Fruit fly (Drosophila melanogaster) whole organism, embryonic: ENCODE results near the gene MTF-1.
A peak's percentile ranks its signal among the peaks of the same experiment; 100 is the strongest.

ENCODE experiments used
- Adf1 ChIP-seq: fragments of 200-800 bp; sonication (Bioruptor generic); IDR thresholded peaks from 2 replicates; pipeline ENCODE4 v1.3.6; 2022; ENCODE audit warnings: missing biosample characterization, missing genetic modification characterization
- Atf6 ChIP-seq: fragments of 200-800 bp; sonication (Bioruptor generic); IDR thresholded peaks from 2 replicates; pipeline ENCODE4 v1.3.6; 2022; ENCODE audit warnings: missing biosample characterization, missing genetic modification characterization
- B-H1 ChIP-seq: fragments of 200-800 bp; sonication (Bioruptor generic); IDR thresholded peaks from 3 replicates; pipeline ENCODE4 v1.3.6; 2022; ENCODE audit warnings: missing biosample characterization, missing genetic modification characterization
- CG10321 ChIP-seq: fragments of 200-800 bp; sonication (Bioruptor generic); IDR thresholded peaks from 2 replicates; pipeline ENCODE4 v1.3.6; 2022; ENCODE audit warnings: missing biosample characterization, missing genetic modification characterization
- CG11723 ChIP-seq: fragments of 200-800 bp; sonication (Bioruptor generic); optimal IDR thresholded peaks from 2 replicates; lab custom pipeline; 2017; ENCODE audit warnings: missing biosample characterization, mild to moderate bottlenecking, missing genetic modification characterization
- CG1233 ChIP-seq: fragments of 200-800 bp; sonication (Bioruptor generic); optimal IDR thresholded peaks from 4 replicates; lab custom pipeline; 2018; ENCODE audit warnings: missing biosample characterization, mild to moderate bottlenecking, missing genetic modification characterization
- CG12942 ChIP-seq: fragments of 200-800 bp; sonication (Bioruptor generic); optimal IDR thresholded peaks from 3 replicates; lab custom pipeline; 2016; ENCODE audit warnings: missing biosample characterization, missing genetic modification characterization
- CG13123 ChIP-seq: fragments of 200-800 bp; sonication (Bioruptor generic); optimal IDR thresholded peaks from 2 replicates; lab custom pipeline; 2016; ENCODE audit warnings: missing biosample characterization, missing genetic modification characterization
- CG13894 ChIP-seq: fragments of 200-800 bp; sonication (Bioruptor generic); optimal IDR thresholded peaks from 3 replicates; lab custom pipeline; 2018; ENCODE audit warnings: missing biosample characterization, mild to moderate bottlenecking, missing genetic modification characterization, moderate library complexity
- CG18599 ChIP-seq: fragments of 200-800 bp; sonication (Bioruptor generic); optimal IDR thresholded peaks from 3 replicates; lab custom pipeline; 2017; ENCODE audit warnings: missing biosample characterization, missing genetic modification characterization, mild to moderate bottlenecking, moderate library complexity, missing genetic modification reagents
- CG3163 ChIP-seq: fragments of 200-800 bp; sonication (Bioruptor generic); optimal IDR thresholded peaks from 3 replicates; lab custom pipeline; 2016; ENCODE audit warnings: missing biosample characterization, missing genetic modification characterization
- CG3281 ChIP-seq: fragments of 200-800 bp; sonication (Bioruptor generic); optimal IDR thresholded peaks from 3 replicates; lab custom pipeline; 2017; ENCODE audit warnings: missing biosample characterization, mild to moderate bottlenecking, missing genetic modification characterization
- CG4730 ChIP-seq: fragments of 200-800 bp; sonication (Bioruptor generic); IDR thresholded peaks from 2 replicates; pipeline ENCODE4 v1.3.6; 2022; ENCODE audit warnings: missing biosample characterization, missing genetic modification characterization
- CG5180 ChIP-seq: fragments of 200-800 bp; sonication (Bioruptor generic); optimal IDR thresholded peaks from 3 replicates; lab custom pipeline; 2017; ENCODE audit warnings: missing biosample characterization, missing genetic modification characterization, mild to moderate bottlenecking, moderate library complexity, missing genetic modification reagents
- CG6654 ChIP-seq: fragments of 200-800 bp; sonication (Bioruptor generic); optimal IDR thresholded peaks from 2 replicates; lab custom pipeline; 2017; ENCODE audit warnings: missing biosample characterization, mild to moderate bottlenecking, missing genetic modification characterization
- CG7839 ChIP-seq: fragments of 200-800 bp; sonication (Bioruptor generic); optimal IDR thresholded peaks from 3 replicates; lab custom pipeline; 2018; ENCODE audit warnings: missing biosample characterization, mild to moderate bottlenecking, missing genetic modification characterization, moderate library complexity
- CG8924 ChIP-seq: fragments of 200-800 bp; optimal IDR thresholded peaks from 3 replicates; lab custom pipeline; 2019; ENCODE audit warnings: missing biosample characterization, mild to moderate bottlenecking, missing genetic modification characterization, moderate library complexity
- Camta ChIP-seq: fragments of 200-800 bp; sonication (Bioruptor generic); optimal IDR thresholded peaks from 2 replicates; lab custom pipeline; 2016; ENCODE audit warnings: missing biosample characterization, missing genetic modification characterization
- Dref ChIP-seq: fragments of 200-800 bp; sonication (Bioruptor generic); IDR thresholded peaks from 2 replicates; pipeline ENCODE4 v1.3.6; 2022; ENCODE audit warnings: missing biosample characterization, missing genetic modification characterization
- Drgx ChIP-seq: fragments of 200-800 bp; sonication (Bioruptor generic); IDR thresholded peaks from 2 replicates; pipeline ENCODE4 v1.3.6; 2022; ENCODE audit warnings: missing biosample characterization, missing genetic modification characterization
- HHEX ChIP-seq: fragments of 200-800 bp; sonication (Bioruptor generic); optimal IDR thresholded peaks from 3 replicates; lab custom pipeline; 2017; ENCODE audit warnings: missing biosample characterization, mild to moderate bottlenecking, missing genetic modification characterization, missing genetic modification reagents
- Hmr ChIP-seq: fragments of 200-800 bp; sonication (Bioruptor generic); optimal IDR thresholded peaks from 3 replicates; lab custom pipeline; 2017; ENCODE audit warnings: mild to moderate bottlenecking, missing biosample characterization, missing genetic modification reagents, missing genetic modification characterization
- Hr78 ChIP-seq, 2 experiments: fragments of 200-800 bp in 1 of 2; fragments of >200 bp in 1 of 2; sonication (Bioruptor generic) in 1 of 2; optimal IDR thresholded peaks; 2 replicates each; lab custom pipeline; 2017 to 2019; ENCODE audit warnings: missing biosample characterization in 2 of 2, missing genetic modification characterization in 2 of 2, mild to moderate bottlenecking in 1 of 2, moderate library complexity in 1 of 2
- MTF-1 ChIP-seq: fragments of 200-800 bp; sonication (Bioruptor generic); optimal IDR thresholded peaks from 2 replicates; lab custom pipeline; 2018; ENCODE audit warnings: missing biosample characterization, mild to moderate bottlenecking, missing genetic modification characterization, borderline replicate concordance
- Mrtf ChIP-seq: fragments of 200-800 bp; sonication (Bioruptor generic); IDR thresholded peaks from 3 replicates; pipeline ENCODE4 v1.3.6; 2022; ENCODE audit warnings: missing biosample characterization, missing genetic modification characterization
- Sox102F ChIP-seq: fragments of 200-800 bp; sonication (Bioruptor generic); optimal IDR thresholded peaks from 2 replicates; lab custom pipeline; 2018; ENCODE audit warnings: missing biosample characterization, mild to moderate bottlenecking, missing genetic modification characterization, moderate library complexity
- Spps ChIP-seq: fragments of 200-800 bp; sonication (Bioruptor generic); optimal IDR thresholded peaks from 2 replicates; lab custom pipeline; 2018; ENCODE audit warnings: missing biosample characterization, mild to moderate bottlenecking, missing genetic modification characterization
- Sry-δ ChIP-seq: fragments of 200-800 bp; sonication (Bioruptor generic); optimal IDR thresholded peaks from 2 replicates; lab custom pipeline; 2016; ENCODE audit warnings: missing biosample characterization, missing genetic modification characterization
- al ChIP-seq: fragments of 200-800 bp; sonication (Bioruptor generic); IDR thresholded peaks from 2 replicates; pipeline ENCODE4 v1.3.6; 2022; ENCODE audit warnings: missing biosample characterization, missing genetic modification characterization
- br ChIP-seq: fragments of >200 bp; optimal IDR thresholded peaks from 2 replicates; lab custom pipeline; 2017
- cg ChIP-seq: fragments of 200-800 bp; sonication (Bioruptor generic); optimal IDR thresholded peaks from 3 replicates; lab custom pipeline; 2019; ENCODE audit warnings: missing biosample characterization, mild to moderate bottlenecking, missing genetic modification characterization, moderate library complexity
- crol ChIP-seq: fragments of 200-800 bp; sonication (Bioruptor generic); IDR thresholded peaks from 2 replicates; pipeline ENCODE4 v1.3.6; 2022; ENCODE audit warnings: missing biosample characterization, missing genetic modification characterization
- danr ChIP-seq: fragments of 200-800 bp; sonication (Bioruptor generic); IDR thresholded peaks from 2 replicates; pipeline ENCODE4 v1.3.6; 2022; ENCODE audit warnings: missing biosample characterization, missing genetic modification characterization
- dm ChIP-seq: fragments of 200-800 bp; sonication (Bioruptor generic); optimal IDR thresholded peaks from 3 replicates; lab custom pipeline; 2016; ENCODE audit warnings: missing biosample characterization, missing genetic modification characterization
- dmrt11E ChIP-seq: fragments of 200-800 bp; sonication (Bioruptor generic); optimal IDR thresholded peaks from 3 replicates; lab custom pipeline; 2018; ENCODE audit warnings: missing biosample characterization, mild to moderate bottlenecking, missing genetic modification characterization, moderate library complexity
- fd96Cb ChIP-seq: fragments of 200-800 bp; sonication (Bioruptor generic); optimal IDR thresholded peaks from 2 replicates; lab custom pipeline; 2018; ENCODE audit warnings: missing biosample characterization, mild to moderate bottlenecking, missing genetic modification characterization, moderate library complexity
- gce ChIP-seq: fragments of 200-800 bp; sonication (Bioruptor generic); IDR thresholded peaks from 3 replicates; pipeline ENCODE4 v1.3.6; 2022; ENCODE audit warnings: missing biosample characterization, missing genetic modification characterization
- hth ChIP-seq: fragments of >200 bp; optimal IDR thresholded peaks from 2 replicates; lab custom pipeline; 2017; ENCODE audit warnings: inconsistent platforms
- kah ChIP-seq: fragments of 200-800 bp; sonication (Bioruptor generic); optimal IDR thresholded peaks from 2 replicates; lab custom pipeline; 2018; ENCODE audit warnings: missing biosample characterization, mild to moderate bottlenecking, missing genetic modification characterization
- knrl ChIP-seq: fragments of 200-800 bp; sonication (Bioruptor generic); IDR thresholded peaks from 3 replicates; pipeline ENCODE4 v1.3.6; 2022; ENCODE audit warnings: missing biosample characterization, missing genetic modification characterization; ENCODE audit not compliant: partially characterized antibody
- lmd ChIP-seq: fragments of 200-800 bp; sonication (Bioruptor generic); IDR thresholded peaks from 2 replicates; pipeline ENCODE4 v1.3.6; 2022; ENCODE audit warnings: missing biosample characterization, missing genetic modification characterization
- pnt ChIP-seq: fragments of 200-800 bp; sonication (Bioruptor generic); optimal IDR thresholded peaks from 3 replicates; lab custom pipeline; 2016; ENCODE audit warnings: missing biosample characterization, missing genetic modification characterization
- prd ChIP-seq, 3 experiments: fragments of >200 bp in 2 of 3; fragments of 200-800 bp in 1 of 3; sonication (Bioruptor generic) in 1 of 3; optimal IDR thresholded peaks in 2 of 3; IDR thresholded peaks in 1 of 3; 2 replicates in 2 of 3; 3 replicates in 1 of 3; pipeline versions ENCODE4 v1.3.6 to Lab custom; 2017 to 2022; ENCODE audit warnings: missing biosample characterization in 1 of 3, missing genetic modification characterization in 1 of 3
- rib ChIP-seq: fragments of 200-800 bp; sonication (Bioruptor generic); IDR thresholded peaks from 2 replicates; pipeline ENCODE4 v1.3.6; 2022; ENCODE audit warnings: missing biosample characterization, missing genetic modification characterization
- scrt ChIP-seq: fragments of 200-800 bp; sonication (Bioruptor generic); optimal IDR thresholded peaks from 2 replicates; lab custom pipeline; 2018; ENCODE audit warnings: missing biosample characterization, mild to moderate bottlenecking, missing genetic modification characterization, moderate library complexity
- shn ChIP-seq: fragments of 200-800 bp; sonication (Bioruptor generic); optimal IDR thresholded peaks from 3 replicates; lab custom pipeline; 2016; ENCODE audit warnings: missing biosample characterization, missing genetic modification characterization
- sima ChIP-seq: fragments of 200-800 bp; sonication (Bioruptor generic); optimal IDR thresholded peaks from 2 replicates; lab custom pipeline; 2016; ENCODE audit warnings: missing biosample characterization, missing genetic modification characterization
- stwl ChIP-seq: fragments of 200-800 bp; sonication (Bioruptor generic); optimal IDR thresholded peaks from 3 replicates; lab custom pipeline; 2018; ENCODE audit warnings: missing biosample characterization, mild to moderate bottlenecking, missing genetic modification characterization, moderate library complexity
- tll ChIP-seq, 2 experiments: fragments of 200-800 bp in 1 of 2; fragments of >200 bp in 1 of 2; sonication (Bioruptor generic) in 1 of 2; optimal IDR thresholded peaks; 2 replicates each; lab custom pipeline; 2017 to 2019; ENCODE audit warnings: missing biosample characterization in 2 of 2, missing genetic modification characterization in 2 of 2, mild to moderate bottlenecking in 1 of 2, moderate library complexity in 1 of 2
- wek ChIP-seq: fragments of 200-800 bp; sonication (Bioruptor generic); optimal IDR thresholded peaks from 3 replicates; lab custom pipeline; 2018; ENCODE audit warnings: missing biosample characterization, mild to moderate bottlenecking, missing genetic modification characterization, moderate library complexity
- z ChIP-seq: fragments of 200-800 bp; sonication (Bioruptor generic); IDR thresholded peaks from 3 replicates; pipeline ENCODE4 v1.3.6; 2022; ENCODE audit warnings: missing biosample characterization, missing genetic modification characterization

Gene MTF-1

dm6 chr3L:9476829-9477228, 46.7 kb downstream of the MTF-1 start, which contains the start of the genes Uch-L5 and Jarid2 (continued):
- TF ChIP-seq tll (GFP tag; optimal IDR thresholded peaks at IDR 0.05; lab: Kevin White, UChicago): peak in 1 of 2 experiments; percentile 22
- peak; percentile 41 for TF ChIP-seq CG13123
- no peak for TF ChIP-seq CG6654
- TF ChIP-seq Adf1 (GFP tag; lab: Robert Waterston, UW): peak; percentile 60
- no peak for TF ChIP-seq crol (GFP tag; lab: Robert Waterston, UW)
- no peak for TF ChIP-seq CG10321
- TF ChIP-seq z (GFP tag; lab: Robert Waterston, UW): no peak
- peak; percentile 36 for TF ChIP-seq HHEX (GFP tag; lab: Kevin White, UChicago)
- no peak for TF ChIP-seq kah (GFP tag; lab: Kevin White, UChicago)
- peak; percentile 62 for TF ChIP-seq MTF-1 (GFP tag; lab: Kevin White, UChicago)
- no peak for TF ChIP-seq dmrt11E
- TF ChIP-seq shn (GFP tag; lab: Kevin White, UChicago): peak; percentile 46
- TF ChIP-seq Hmr (GFP tag; lab: Kevin White, UChicago): peak; percentile 55
- TF ChIP-seq CG8924 (tag; lab: Kevin White, UChicago): peak; percentile 58
- peak; percentile 43 for TF ChIP-seq CG12942 (GFP tag; lab: Kevin White, UChicago)
- peak; percentile 48 for TF ChIP-seq Dref (GFP tag; lab: Robert Waterston, UW)
- no peak; the same call in 1 of the 2 replicates for TF ChIP-seq lmd (GFP tag; lab: Robert Waterston, UW)
- TF ChIP-seq CG13894 (tag; lab: Kevin White, UChicago): no peak
- no peak for TF ChIP-seq gce
- TF ChIP-seq CG18599 (GFP tag; lab: Kevin White, UChicago): no peak
- TF ChIP-seq Mrtf: no peak
- no peak for TF ChIP-seq CG7839
- TF ChIP-seq Sox102F: no peak
- TF ChIP-seq pnt (GFP tag; lab: Kevin White, UChicago): peak; percentile 57
- TF ChIP-seq al: no peak
- TF ChIP-seq Atf6 (GFP tag; lab: Robert Waterston, UW): no peak
- no peak for TF ChIP-seq br
- peak; percentile 40 for TF ChIP-seq CG3163 (GFP tag; lab: Kevin White, UChicago)
- TF ChIP-seq CG11723: no peak
- peak; percentile 68 for TF ChIP-seq CG3281 (GFP tag; lab: Kevin White, UChicago)
- TF ChIP-seq prd (optimal IDR thresholded peaks at IDR 0.05; lab: Kevin White, UChicago): no peak
- 0 out of 3 replicates have a peak, but pooled peaks have one; percentile 27 for TF ChIP-seq prd (GFP tag; IDR thresholded peaks at IDR 0.05; lab: Robert Waterston, UW)
- no peak for TF ChIP-seq CG4730 (GFP tag; lab: Robert Waterston, UW)
- TF ChIP-seq CG5180: no peak
- peak; percentile 55 for TF ChIP-seq Camta (GFP tag; lab: Kevin White, UChicago)
- TF ChIP-seq stwl (tag; lab: Kevin White, UChicago): peak; percentile 93
- no peak for TF ChIP-seq knrl (GFP tag; lab: Robert Waterston, UW)
- no peak for TF ChIP-seq B-H1 (GFP tag; lab: Robert Waterston, UW)
- TF ChIP-seq sima (GFP tag; lab: Kevin White, UChicago): no peak
- TF ChIP-seq Sry-δ: peak; percentile 62
- TF ChIP-seq scrt: no peak
- TF ChIP-seq cg (GFP tag; lab: Kevin White, UChicago): peak; percentile 7
- TF ChIP-seq CG1233 (GFP tag; lab: Kevin White, UChicago): peak; percentile 23
- TF ChIP-seq rib (GFP tag; lab: Robert Waterston, UW): peak; percentile 81
- no peak for TF ChIP-seq fd96Cb (tag; lab: Kevin White, UChicago)
- TF ChIP-seq wek: peak; percentile 49
- no peak for TF ChIP-seq Spps (tag; lab: Kevin White, UChicago)
- peak; percentile 81 for TF ChIP-seq dm (GFP tag; lab: Kevin White, UChicago)
- no peak for TF ChIP-seq Hr78 (GFP tag; optimal IDR thresholded peaks at IDR 0.05; lab: Kevin White, UChicago)
- TF ChIP-seq hth (lab: Kevin White, UChicago): no peak
- peak; percentile 31; the same call in 1 of the 2 replicates for TF ChIP-seq Drgx (GFP tag; lab: Robert Waterston, UW)
- no peak for TF ChIP-seq danr (GFP tag; lab: Robert Waterston, UW)
